Worm (Caenorhabditis elegans) whole organism, young adult: ENCODE measurements around the gene ins-21.
"Not testable (repeated sequence)": the region's sequence is repeated elsewhere in the genome, so short reads cannot be mapped to it uniquely, and the experiment has no call there.

Experiments used
- B0035.1 ChIP-seq: sonication (generic microtip); optimal IDR thresholded peaks from 2 replicates; lab custom pipeline; 2016; ENCODE audit warnings: missing genetic modification characterization, mild to moderate bottlenecking, missing compliant biosample characterization, missing genotype, missing genetic modification reagents
- B0261.1 ChIP-seq: sonication (generic microtip); optimal IDR thresholded peaks from 2 replicates; lab custom pipeline; 2016; ENCODE audit warnings: mild to moderate bottlenecking, missing genetic modification characterization, moderate library complexity, missing compliant biosample characterization
- K12H6.12 ChIP-seq: fragments of 200-800 bp; sonication (Bioruptor generic); optimal IDR thresholded peaks from 2 replicates; lab custom pipeline; 2018; ENCODE audit warnings: mild to moderate bottlenecking, missing genetic modification characterization, missing compliant biosample characterization
- Y53G8AR.9 ChIP-seq: fragments of 200-800 bp; sonication (Bioruptor generic); conservative IDR thresholded peaks from 2 replicates; pipeline ENCODE4 v1.3.6; 2022; ENCODE audit warnings: missing genetic modification reagents, missing genetic modification characterization, missing compliant biosample characterization
- ZK185.1 ChIP-seq: sonication (generic microtip); optimal IDR thresholded peaks from 2 replicates; lab custom pipeline; 2016; ENCODE audit warnings: mild to moderate bottlenecking, missing genetic modification characterization, missing compliant biosample characterization; ENCODE audit not compliant: poor library complexity, severe bottlenecking
- ama-1 ChIP-seq, 3 experiments: fragments of 150-350 bp in 1 of 3; sonication (generic microtip) in 2 of 3; optimal IDR thresholded peaks; 2 replicates each; lab custom pipeline; 2014 to 2018; ENCODE audit warnings: missing biosample characterization in 2 of 3, missing genetic modification characterization in 2 of 3, missing genetic modification reagents in 2 of 3
- aptf-2 ChIP-seq: fragments of 200-800 bp; sonication (Bioruptor generic); conservative IDR thresholded peaks from 2 replicates; pipeline ENCODE4 v1.3.6; 2022; ENCODE audit warnings: missing genetic modification reagents, missing genetic modification characterization, missing compliant biosample characterization
- attf-5 ChIP-seq: fragments of 200-800 bp; sonication (Bioruptor generic); optimal IDR thresholded peaks from 2 replicates; lab custom pipeline; 2018; ENCODE audit warnings: mild to moderate bottlenecking, missing genetic modification characterization, missing compliant biosample characterization
- attf-6 ChIP-seq: fragments of 200-800 bp; sonication (Bioruptor generic); IDR thresholded peaks from 2 replicates; pipeline ENCODE4 v1.3.6; 2022; ENCODE audit warnings: missing genetic modification reagents, missing genetic modification characterization, missing compliant biosample characterization
- cebp-1 ChIP-seq, 2 experiments: fragments of 200-800 bp in 1 of 2; sonication (Bioruptor generic) in 1 of 2; sonication (generic microtip) in 1 of 2; IDR thresholded peaks in 1 of 2; optimal IDR thresholded peaks in 1 of 2; 2 replicates each; pipeline versions ENCODE4 v1.3.6 to Lab custom; 2017 to 2022; ENCODE audit warnings: missing compliant biosample characterization in 2 of 2, missing genetic modification characterization in 2 of 2, mild to moderate bottlenecking in 1 of 2, missing genetic modification reagents in 1 of 2, moderate library complexity in 1 of 2
- ceh-58 ChIP-seq: fragments of 200-800 bp; sonication (Bioruptor generic); IDR thresholded peaks from 2 replicates; pipeline ENCODE4 v1.3.6; 2022; ENCODE audit warnings: missing genetic modification characterization, missing compliant biosample characterization
- chd-7 ChIP-seq: sonication (generic microtip); optimal IDR thresholded peaks from 2 replicates; lab custom pipeline; 2016; ENCODE audit warnings: mild to moderate bottlenecking, missing genetic modification characterization, moderate library complexity, missing compliant biosample characterization
- dox-1 ChIP-seq: fragments of 200-800 bp; sonication (Bioruptor generic); IDR thresholded peaks from 2 replicates; pipeline ENCODE4 v1.3.6; 2022; ENCODE audit warnings: missing genetic modification reagents, missing genetic modification characterization, missing compliant biosample characterization
- egl-44 ChIP-seq: fragments of 200-800 bp; sonication (Bioruptor generic); IDR thresholded peaks from 2 replicates; pipeline ENCODE4 v1.3.6; 2022; ENCODE audit warnings: missing genetic modification reagents, missing genetic modification characterization, missing compliant biosample characterization
- hlh-26 ChIP-seq: fragments of 200-800 bp; sonication (Bioruptor generic); conservative IDR thresholded peaks from 2 replicates; pipeline ENCODE4 v1.3.6; 2022; ENCODE audit warnings: missing genetic modification reagents, missing genetic modification characterization, missing compliant biosample characterization
- hsf-1 ChIP-seq: fragments of 200-800 bp; sonication (Bioruptor generic); IDR thresholded peaks from 2 replicates; pipeline ENCODE4 v1.3.6; 2022; ENCODE audit warnings: missing genetic modification reagents, missing genetic modification characterization, missing compliant biosample characterization
- lin-54 ChIP-seq: fragments of 200-800 bp; sonication (Bioruptor generic); optimal IDR thresholded peaks from 2 replicates; lab custom pipeline; 2018; ENCODE audit warnings: mild to moderate bottlenecking, missing genetic modification characterization, missing compliant biosample characterization
- mel-28 ChIP-seq: sonication (generic microtip); optimal IDR thresholded peaks from 2 replicates; lab custom pipeline; 2016; ENCODE audit warnings: borderline replicate concordance, mild to moderate bottlenecking, missing genetic modification characterization, missing compliant biosample characterization
- nfyb-1 ChIP-seq: fragments of 200-800 bp; sonication (Bioruptor generic); IDR thresholded peaks from 2 replicates; pipeline ENCODE4 v1.3.6; 2022; ENCODE audit warnings: missing genetic modification reagents, missing genetic modification characterization, missing compliant biosample characterization
- nhr-27 ChIP-seq: fragments of 200-800 bp; sonication (Bioruptor generic); optimal IDR thresholded peaks from 2 replicates; lab custom pipeline; 2018; ENCODE audit warnings: mild to moderate bottlenecking, missing genetic modification characterization, moderate library complexity, missing compliant biosample characterization
- nhr-80 ChIP-seq: sonication (generic microtip); optimal IDR thresholded peaks from 2 replicates; lab custom pipeline; 2016; ENCODE audit warnings: missing genetic modification characterization, missing compliant biosample characterization
- nhr-90 ChIP-seq: sonication (generic microtip); optimal IDR thresholded peaks from 2 replicates; lab custom pipeline; 2016; ENCODE audit warnings: missing genotype, mild to moderate bottlenecking, missing genetic modification characterization, missing compliant biosample characterization
- rpc-1 ChIP-seq, 2 experiments: fragments of 150-350 bp in 1 of 2; sonication (generic microtip) in 1 of 2; optimal IDR thresholded peaks; 2 replicates each; lab custom pipeline; 2014 to 2018; ENCODE audit warnings: missing biosample characterization in 1 of 2, missing genetic modification characterization in 1 of 2, missing genetic modification reagents in 1 of 2, missing genotype in 1 of 2
- sptf-2 ChIP-seq: fragments of 200-800 bp; sonication (Bioruptor generic); optimal IDR thresholded peaks from 2 replicates; lab custom pipeline; 2018; ENCODE audit warnings: mild to moderate bottlenecking, missing genetic modification characterization, missing compliant biosample characterization
- tbx-9 ChIP-seq: sonication (generic microtip); optimal IDR thresholded peaks from 2 replicates; lab custom pipeline; 2016; ENCODE audit warnings: borderline replicate concordance, missing genetic modification characterization, inconsistent platforms, missing compliant biosample characterization
- unc-130 ChIP-seq: sonication (generic microtip); optimal IDR thresholded peaks from 2 replicates; lab custom pipeline; 2016; ENCODE audit warnings: missing genetic modification reagents, missing genetic modification characterization, missing compliant biosample characterization
- ztf-18 ChIP-seq: sonication (generic microtip); optimal IDR thresholded peaks from 2 replicates; lab custom pipeline; 2016; ENCODE audit warnings: missing genotype, mild to moderate bottlenecking, missing genetic modification characterization, missing compliant biosample characterization

ins-21 gene

DNA sequence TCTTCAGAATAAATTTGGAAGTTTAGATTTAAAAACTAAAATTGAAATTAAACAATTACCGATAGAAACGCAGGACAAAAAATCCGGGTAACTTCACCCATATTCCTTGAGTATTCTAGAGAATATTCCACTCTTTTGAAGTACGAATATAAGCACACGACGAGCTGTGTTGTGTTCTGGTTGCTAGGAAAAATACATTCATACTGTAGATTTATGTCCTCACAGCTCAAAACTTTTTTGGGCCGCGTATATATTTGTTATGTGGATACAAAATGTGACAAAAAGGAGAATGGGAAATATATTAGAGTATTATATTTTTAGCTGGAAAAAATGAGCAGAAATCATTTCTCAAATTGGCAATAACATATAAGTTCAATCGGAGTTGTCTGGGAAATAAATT is 9.7 kb downstream of the ins-21 start, which contains the start of gene M04D8.5 (continued):
- TF ChIP-seq mel-28 (tag; lab: Kevin White, UChicago), result no peak

DNA sequence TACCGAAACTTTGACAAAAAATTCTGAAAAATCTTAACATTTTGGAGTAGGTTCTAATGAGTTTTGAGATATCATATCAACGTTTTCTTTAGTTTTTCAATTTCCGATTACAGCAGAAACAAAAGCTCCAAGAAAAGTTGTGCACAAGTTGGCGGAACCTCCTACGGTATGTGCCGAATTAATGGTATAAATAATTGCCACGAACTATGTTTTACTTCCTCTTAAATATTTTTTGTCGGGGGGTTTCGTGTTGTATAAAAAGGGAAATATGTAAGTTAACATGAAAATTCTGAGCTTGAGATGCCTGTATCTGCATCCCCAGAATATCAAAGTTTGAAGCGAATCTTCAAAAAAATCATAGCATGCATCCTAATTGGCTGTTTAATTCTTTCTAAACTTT is 10.3 kb downstream of the ins-21 start, which contains the start of gene M04D8.8:
TSS of gene M04D8.8 (plus strand) at position 301 of the 400 bp plus-strand sequence.
- TF ChIP-seq chd-7 (tag; lab: Kevin White, UChicago), result no peak
- TF ChIP-seq sptf-2, result no peak

DNA sequence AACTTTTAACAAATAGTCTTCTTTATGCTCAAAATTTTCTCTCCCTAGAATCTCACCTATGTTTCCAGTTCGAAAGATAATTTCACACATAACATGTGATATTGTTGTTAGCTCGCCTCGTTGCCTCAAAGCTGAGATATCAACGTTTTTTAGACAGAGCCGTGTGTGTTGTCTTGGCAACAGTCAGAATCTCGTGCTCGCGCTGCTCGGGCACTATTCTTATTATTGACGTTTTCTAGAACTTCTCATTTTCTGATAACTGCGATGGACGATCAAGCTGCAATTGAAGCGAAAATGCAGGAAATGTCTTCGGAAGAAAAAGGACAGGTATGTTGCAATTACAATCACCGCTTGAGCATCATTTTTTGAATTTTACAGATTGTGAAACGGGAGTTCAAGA is 12.2 kb downstream of the ins-21 start, which contains the start of gene xbx-3:
TSS of gene xbx-3 (plus strand) at position 163 of the 400 bp plus-strand sequence.
- TF ChIP-seq Y53G8AR.9 (GFP tag; lab: Robert Waterston, UW), result no peak
- TF ChIP-seq cebp-1 (GFP tag; IDR thresholded peaks at IDR 0.05; lab: Robert Waterston, UW), result no peak
- TF ChIP-seq cebp-1 (tag; optimal IDR thresholded peaks at IDR 0.05; lab: Kevin White, UChicago), result no peak
- no peak for TF ChIP-seq ceh-58
- no peak for TF ChIP-seq B0261.1
- no peak for TF ChIP-seq lin-54
- no peak for TF ChIP-seq aptf-2 (GFP tag; lab: Robert Waterston, UW)

DNA sequence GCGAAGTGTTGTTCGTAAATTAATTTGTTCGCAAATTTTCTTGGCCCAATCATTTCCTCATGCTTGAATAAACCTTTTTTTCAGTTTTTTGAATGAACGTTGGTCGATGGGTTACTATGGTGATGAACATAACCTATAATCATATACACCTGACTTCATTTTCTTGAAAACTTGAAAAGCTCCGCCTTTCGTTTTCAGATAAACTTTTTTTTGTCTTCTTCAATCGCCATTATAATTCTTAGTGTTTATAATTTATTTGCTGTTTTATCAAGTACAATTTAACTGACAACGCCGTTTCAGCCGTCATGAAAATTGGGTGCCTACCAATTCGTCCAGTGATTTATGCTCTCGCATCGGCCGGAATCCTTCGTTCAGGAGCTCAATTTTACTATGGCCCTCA is 13.6 kb downstream of the ins-21 start, which contains the start of gene M04D8.7:
TSS of gene M04D8.7 (plus strand) at position 301 of the 400 bp plus-strand sequence.
- no peak for TF ChIP-seq B0035.1 (tag; lab: Kevin White, UChicago)
- no peak for TF ChIP-seq attf-6
- no peak for TF ChIP-seq hsf-1
- no peak for TF ChIP-seq ZK185.1 (tag; lab: Kevin White, UChicago)
- TF ChIP-seq K12H6.12, result no peak
- TF ChIP-seq attf-5, result no peak
- TF ChIP-seq dox-1 (GFP tag; lab: Robert Waterston, UW), result no peak
- no peak for TF ChIP-seq ceh-58
- no peak for TF ChIP-seq nhr-90 (tag; lab: Kevin White, UChicago)
- TF ChIP-seq nhr-80 (tag; lab: Kevin White, UChicago), result no peak
- no peak for TF ChIP-seq nhr-27 (tag; lab: Kevin White, UChicago)
- no peak for TF ChIP-seq nfyb-1 (GFP tag; lab: Robert Waterston, UW)
- TF ChIP-seq ztf-18 (tag; lab: Kevin White, UChicago), result no peak
- TF ChIP-seq tbx-9 (tag; lab: Kevin White, UChicago), result no peak
- no peak for TF ChIP-seq mel-28 (tag; lab: Kevin White, UChicago)
- TF ChIP-seq rpc-1 (optimal IDR thresholded peaks at IDR 0.05; lab: Kevin White, UChicago), result no peak
- no peak for TF ChIP-seq rpc-1 (tag; optimal IDR thresholded peaks at IDR 0.05; lab: Kevin White, UChicago)

DNA sequence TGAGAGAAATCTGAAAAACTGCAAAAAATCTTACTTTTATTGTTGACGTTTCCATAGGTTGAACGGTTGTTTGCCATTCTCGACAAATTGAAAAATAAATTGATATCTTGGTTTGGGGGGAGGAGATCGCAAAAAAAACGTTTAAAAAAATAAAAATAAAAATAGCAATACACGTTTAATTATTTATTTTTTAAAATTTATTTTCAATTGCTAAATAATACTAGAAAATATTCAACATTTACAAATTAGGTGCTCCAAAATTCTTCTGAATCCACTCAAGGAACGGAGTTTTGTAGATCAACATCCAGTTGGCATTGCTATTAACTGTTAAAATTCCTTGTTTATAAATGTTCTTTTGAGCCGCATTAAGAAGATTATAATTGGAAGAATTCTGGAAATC is 16.5 kb downstream of the ins-21 start, which contains the start of gene T16G12.7:
TSS of gene T16G12.7 (minus strand) at position 101 of the 400 bp plus-strand sequence.
- TF ChIP-seq ama-1 (optimal IDR thresholded peaks at IDR 0.05; lab: Kevin White, UChicago) (no peak), ama-1 (GFP tag; optimal IDR thresholded peaks at IDR 0.05; lab: Kevin White, UChicago) (no peak), unc-130 (GFP tag; lab: Kevin White, UChicago) (no peak)
- TF ChIP-seq, all 124 proteins: peak for 0

DNA sequence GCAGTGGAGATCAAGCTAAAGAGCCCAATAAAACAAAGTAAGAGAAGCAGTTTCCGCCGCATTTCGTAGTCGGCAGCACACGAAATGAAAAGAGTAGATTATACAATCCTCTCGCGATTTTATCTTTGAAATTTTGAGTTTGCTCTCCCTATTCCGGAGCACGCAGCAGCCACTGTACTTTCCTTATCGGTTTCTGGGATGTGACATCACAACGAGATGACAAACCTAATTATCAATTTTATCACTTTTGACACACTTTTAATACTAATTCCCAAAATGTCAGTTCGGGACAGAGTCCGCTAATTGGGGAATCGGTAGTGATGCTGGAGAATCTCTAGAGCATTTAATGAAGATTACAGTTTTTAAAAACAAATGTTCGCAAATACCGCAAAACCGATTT is 26.1 kb downstream of the ins-21 start, which contains the start of gene T16G12.1:
TSS of gene T16G12.1 (minus strand) at position 176 of the 400 bp plus-strand sequence.
- TF ChIP-seq hlh-26 (GFP tag; lab: Robert Waterston, UW) (no peak), nhr-80 (tag; lab: Kevin White, UChicago) (peak; percentile 68)
- TF ChIP-seq, all 124 proteins: peak for 1

DNA sequence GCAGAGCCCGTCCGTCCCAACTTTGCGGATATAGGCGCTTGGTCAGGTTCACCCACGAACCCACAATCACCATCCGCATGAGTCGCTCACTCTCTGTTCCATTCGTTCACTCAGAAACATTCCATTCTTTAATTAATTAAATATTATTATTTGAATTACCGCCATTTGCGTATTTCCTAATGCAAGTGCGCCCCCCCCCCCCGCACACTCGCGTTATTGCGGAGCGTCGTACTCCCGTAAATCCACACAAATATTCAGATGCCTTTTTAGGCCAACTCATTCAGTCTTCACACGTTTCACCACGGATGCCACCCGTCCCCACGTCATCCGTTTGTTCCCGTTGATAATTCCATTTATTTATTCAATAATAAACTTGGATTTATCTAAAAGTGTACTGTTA is 26.8 kb downstream of the ins-21 start, which contains the start of gene T16G12.3:
TSS of gene T16G12.3 (plus strand) at position 301 of the 400 bp plus-strand sequence.
- TF ChIP-seq B0035.1 (tag; lab: Kevin White, UChicago); ztf-18 (tag; lab: Kevin White, UChicago); egl-44 (GFP tag; lab: Robert Waterston, UW): not testable (repeated sequence)
